Fruit fly (Drosophila melanogaster): ENCODE data around the gene FoxK.
A peak's percentile ranks its signal among the peaks of the same experiment; 100 is the strongest.

The FoxK gene

DNA sequence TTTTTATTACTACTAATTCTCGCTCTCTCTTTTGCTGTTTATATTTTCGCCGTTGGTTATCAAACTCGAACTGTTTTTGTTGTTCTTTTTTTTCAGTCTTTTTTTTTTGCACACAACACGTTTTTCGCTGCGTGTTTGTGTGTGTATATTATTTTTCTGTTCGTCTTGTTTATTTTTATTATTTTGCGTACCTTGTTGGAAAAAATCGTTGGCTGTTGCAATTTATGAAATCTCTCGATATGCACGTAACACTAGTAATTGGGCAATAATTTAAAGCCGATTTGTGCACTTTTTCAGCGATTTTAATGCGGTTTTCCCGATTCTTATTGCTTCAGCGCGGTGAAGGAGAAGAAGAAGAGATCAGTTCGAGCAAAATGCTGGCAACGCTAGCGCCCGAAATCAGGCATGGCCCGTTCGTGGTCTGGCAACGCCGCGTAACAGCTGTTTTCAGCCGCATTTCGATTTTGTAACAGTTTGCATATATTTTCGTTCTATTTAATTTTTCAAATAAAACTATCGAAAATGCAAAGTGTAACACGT lies at the start of gene FoxK, which contains the start of gene mRpL2 (continued):
- TF ChIP-seq fd102C (GFP tag; optimal IDR thresholded peaks at IDR 0.05) (no peak), CG3407 (GFP tag; optimal IDR thresholded peaks at IDR 0.05) (no peak), CG13296 (GFP tag; optimal IDR thresholded peaks at IDR 0.05) (no peak), insv (GFP tag; optimal IDR thresholded peaks at IDR 0.05) (peak in 1 of 2 experiments; percentile 38), C15 (GFP tag; IDR thresholded peaks at IDR 0.05) (no peak), CG7987 (GFP tag; optimal IDR thresholded peaks at IDR 0.05) (peak; percentile 28), ATbp (GFP tag; optimal IDR thresholded peaks at IDR 0.05) (no peak), CG10366 (GFP tag; IDR thresholded peaks at IDR 0.05) (no peak), ems (GFP tag; optimal IDR thresholded peaks at IDR 0.05) (no peak), CG6175 (GFP tag; IDR thresholded peaks at IDR 0.05) (no peak), nerfin-2 (GFP tag; IDR thresholded peaks at IDR 0.05; ENCODE audit: partially characterized antibody) (no peak), Camta (GFP tag; optimal IDR thresholded peaks at IDR 0.05) (no peak), ato (GFP tag; IDR thresholded peaks at IDR 0.05; ENCODE audit: partially characterized antibody) (no peak), pzg (GFP tag; optimal IDR thresholded peaks at IDR 0.05) (peak; percentile 82), CG12391 (tag; optimal IDR thresholded peaks at IDR 0.05) (no peak), CG31365 (tag; optimal IDR thresholded peaks at IDR 0.05) (no peak), crp (GFP tag; optimal IDR thresholded peaks at IDR 0.05) (peak; percentile 70 to 97), tgo (GFP tag; IDR thresholded peaks at IDR 0.05) (no peak), twi (tag; optimal IDR thresholded peaks at IDR 0.05) (no peak), bigmax (GFP tag; optimal IDR thresholded peaks at IDR 0.05) (no peak), CG3847 (GFP tag; IDR thresholded peaks at IDR 0.05) (peak; percentile 63; the same call in 1 of the 2 replicates), CG1233 (GFP tag; optimal IDR thresholded peaks at IDR 0.05) (no peak), HHEX (GFP tag; optimal IDR thresholded peaks at IDR 0.05) (no peak), Hr51 (GFP tag; optimal IDR thresholded peaks at IDR 0.05) (no peak), esg (GFP tag; conservative IDR thresholded peaks at IDR 0.05) (no peak), Nf-YC (tag; optimal IDR thresholded peaks at IDR 0.05) (no peak), CG8765 (GFP tag; IDR thresholded peaks at IDR 0.05) (no peak), peb (GFP tag; IDR thresholded peaks at IDR 0.05) (no peak), CG10979 (tag; optimal IDR thresholded peaks at IDR 0.05) (no peak), sc (optimal IDR thresholded peaks at IDR 0.05) (no peak), sc (GFP tag; optimal IDR thresholded peaks at IDR 0.05) (no peak), CG2120 (GFP tag; optimal IDR thresholded peaks at IDR 0.05) (peak; percentile 40), Ssrp (tag; optimal IDR thresholded peaks at IDR 0.05) (no peak), gt (GFP tag; IDR thresholded peaks at IDR 0.05) (no peak), Meics (GFP tag; optimal IDR thresholded peaks at IDR 0.05) (no peak), slbo (GFP tag; IDR thresholded peaks at IDR 0.05) (no peak), CG3726 (GFP tag; IDR thresholded peaks at IDR 0.05) (no peak), chif (GFP tag; optimal IDR thresholded peaks at IDR 0.05) (no peak), CG2712 (tag; optimal IDR thresholded peaks at IDR 0.05) (peak; percentile 34), p53 (GFP tag; optimal IDR thresholded peaks at IDR 0.05) (no peak), CG1529 (GFP tag; optimal IDR thresholded peaks at IDR 0.05) (no peak), tap (tag; optimal IDR thresholded peaks at IDR 0.05) (no peak), mirr (GFP tag; optimal IDR thresholded peaks at IDR 0.05) (no peak), Bteb2 (GFP tag; optimal IDR thresholded peaks at IDR 0.05) (no peak), salm (tag; optimal IDR thresholded peaks at IDR 0.05) (no peak), vfl (GFP tag; optimal IDR thresholded peaks at IDR 0.05) (no peak), CG8290 (GFP tag; optimal IDR thresholded peaks at IDR 0.05) (no peak), CG8290 (tag; optimal IDR thresholded peaks at IDR 0.05) (peak in 1 of 2 experiments; percentile 60), Antp (GFP tag; optimal IDR thresholded peaks at IDR 0.05) (no peak), lab (GFP tag; optimal IDR thresholded peaks at IDR 0.05) (no peak), CG31441 (GFP tag; IDR thresholded peaks at IDR 0.05) (no peak)
